Fruit fly (Drosophila melanogaster) S2 (cell line): ENCODE measurements around the gene Cyp4ac2.

Experiments used
- CG8478 ChIP-seq: fragments of >200 bp; optimal IDR thresholded peaks from 2 replicates; lab custom pipeline; 2018
- CTCF ChIP-seq, 2 experiments: fragments of >200 bp; optimal IDR thresholded peaks; 2 replicates each; lab custom pipeline; 2018

DNA sequence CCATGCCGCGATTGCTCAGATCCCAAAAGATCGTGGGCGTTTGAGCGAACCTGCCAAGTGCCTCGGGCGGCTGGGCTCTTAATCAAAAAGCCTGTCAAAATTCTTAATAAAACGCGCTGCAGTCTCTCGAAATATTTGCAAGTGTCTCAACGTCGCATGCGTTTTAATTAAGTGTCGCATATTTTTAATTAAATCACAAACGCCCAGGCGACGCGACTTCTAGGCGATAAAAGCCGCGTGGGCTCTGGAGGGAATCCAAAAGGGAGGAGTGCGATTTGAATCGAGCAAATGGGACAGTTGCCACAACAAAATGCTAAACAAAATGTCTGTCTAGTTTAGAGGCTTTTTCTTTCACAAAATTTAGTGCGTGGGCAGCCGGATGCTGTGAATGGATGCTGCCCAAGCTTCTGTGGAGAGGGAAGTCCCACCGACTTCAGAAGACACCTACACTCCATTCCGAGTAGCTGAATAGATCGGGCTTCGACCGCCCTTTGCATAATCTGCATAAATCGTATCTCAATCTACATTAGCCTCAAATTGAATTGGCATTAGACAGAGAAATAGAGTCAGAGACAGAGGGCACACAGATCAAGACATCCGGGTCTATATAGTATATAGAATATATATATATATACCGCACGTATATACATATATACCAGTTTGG, 39.2 kb upstream of the Cyp4ac2 start:
- TF ChIP-seq CG8478 (lab: Kevin White, UChicago) (no peak), CTCF (optimal IDR thresholded peaks at IDR 0.05; lab: Kevin White, UChicago) (no peak)
